Worm (Caenorhabditis elegans) whole organism, L3 larva: ENCODE measurements around the gene K02F3.12.

Experiments used
- lin-39 ChIP-seq: fragments of 150-350 bp; optimal IDR thresholded peaks from 2 replicates; lab custom pipeline; 2018; ENCODE audit warnings: missing biosample characterization, missing genetic modification reagents, missing genetic modification characterization
- nhr-12 ChIP-seq: fragments of 150-350 bp; optimal IDR thresholded peaks from 2 replicates; lab custom pipeline; 2014; ENCODE audit warnings: missing biosample characterization, missing genetic modification characterization
- nhr-77 ChIP-seq: fragments of 150-350 bp; optimal IDR thresholded peaks from 2 replicates; lab custom pipeline; 2014; ENCODE audit warnings: missing biosample characterization, missing genetic modification characterization
- pha-4 ChIP-seq: fragments of 150-350 bp; optimal IDR thresholded peaks from 2 replicates; lab custom pipeline; 2014; ENCODE audit warnings: missing biosample characterization, missing genetic modification reagents, missing genetic modification characterization
- unc-62 ChIP-seq: fragments of 150-350 bp; sonication (generic microtip); optimal IDR thresholded peaks from 4 replicates; lab custom pipeline; 2014; ENCODE audit warnings: missing biosample characterization, missing genetic modification reagents, missing genetic modification characterization

DNA sequence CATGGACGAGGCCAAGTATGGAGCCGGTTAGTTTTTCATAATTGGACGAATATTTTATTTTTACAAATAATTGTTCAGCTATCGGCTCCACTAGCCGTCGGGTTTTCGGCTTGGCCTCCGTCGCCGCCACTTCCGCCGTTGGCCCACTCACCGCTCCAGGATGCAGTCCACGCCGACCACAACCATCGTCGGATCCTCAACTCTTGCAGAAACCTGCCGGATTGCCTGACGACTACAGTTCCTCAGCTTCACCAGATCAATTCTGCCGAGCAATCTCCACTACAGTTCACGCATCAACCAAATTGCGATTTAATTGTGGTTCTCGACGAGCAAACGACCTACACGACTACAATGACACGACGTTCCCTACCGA lies 21.9 kb upstream of the K02F3.12 start:
- no peak for TF ChIP-seq nhr-12 (tag; lab: Kevin White, UChicago)
- no peak for TF ChIP-seq lin-39 (tag; lab: Kevin White, UChicago)
- TF ChIP-seq pha-4 (tag; lab: Kevin White, UChicago) = no peak
- no peak for TF ChIP-seq unc-62 (GFP tag; lab: Kevin White, UChicago)
- no peak for TF ChIP-seq nhr-77 (tag; lab: Kevin White, UChicago)
